Worm (Caenorhabditis elegans) whole organism, young adult: Measurements from ENCODE around the gene glb-2.

ENCODE experiments used
- C06A6.2 ChIP-seq: fragments of 200-800 bp; sonication (Bioruptor generic); conservative IDR thresholded peaks from 2 replicates; pipeline ENCODE4 v1.3.6; 2022; ENCODE audit warnings: missing genetic modification characterization, missing compliant biosample characterization
- T07F8.4 ChIP-seq: sonication (generic microtip); optimal IDR thresholded peaks from 2 replicates; lab custom pipeline; 2016; ENCODE audit warnings: mild to moderate bottlenecking, missing genetic modification characterization, moderate library complexity, missing compliant biosample characterization
- Y79H2A.3 ChIP-seq: fragments of 200-800 bp; sonication (Bioruptor generic); conservative IDR thresholded peaks from 2 replicates; pipeline ENCODE4 v1.3.6; 2022; ENCODE audit warnings: missing genetic modification reagents, missing genetic modification characterization, missing compliant biosample characterization
- ama-1 ChIP-seq, 3 experiments: fragments of 150-350 bp in 1 of 3; sonication (generic microtip) in 2 of 3; optimal IDR thresholded peaks; 2 replicates each; lab custom pipeline; 2014 to 2018; ENCODE audit warnings: missing biosample characterization in 2 of 3, missing genetic modification characterization in 2 of 3, missing genetic modification reagents in 2 of 3
- hsf-1 ChIP-seq: fragments of 200-800 bp; sonication (Bioruptor generic); IDR thresholded peaks from 2 replicates; pipeline ENCODE4 v1.3.6; 2022; ENCODE audit warnings: missing genetic modification reagents, missing genetic modification characterization, missing compliant biosample characterization
- nfya-1 ChIP-seq: sonication (generic microtip); optimal IDR thresholded peaks from 2 replicates; lab custom pipeline; 2017; ENCODE audit warnings: antibody characterized with exemption, missing compliant biosample characterization, missing genetic modification characterization, borderline replicate concordance; ENCODE audit not compliant: insufficient read depth
- nfyb-1 ChIP-seq: fragments of 200-800 bp; sonication (Bioruptor generic); IDR thresholded peaks from 2 replicates; pipeline ENCODE4 v1.3.6; 2022; ENCODE audit warnings: missing genetic modification reagents, missing genetic modification characterization, missing compliant biosample characterization
- snpc-1.1 ChIP-seq: sonication (generic microtip); optimal IDR thresholded peaks from 2 replicates; lab custom pipeline; 2017; ENCODE audit warnings: missing genetic modification characterization, mild to moderate bottlenecking, missing compliant biosample characterization, antibody characterized with exemption, moderate library complexity, missing genotype, missing genetic modification reagents; ENCODE audit not compliant: insufficient read depth
- snpc-4 ChIP-seq, 5 experiments: fragments of 150-350 bp in 1 of 5; sonication (generic microtip) in 4 of 5; optimal IDR thresholded peaks; 2 replicates each; lab custom pipeline; 2014 to 2018; ENCODE audit warnings: missing genetic modification characterization in 5 of 5, missing biosample characterization in 3 of 5, antibody characterized with exemption in 2 of 5, mild to moderate bottlenecking in 2 of 5, missing compliant biosample characterization in 2 of 5, missing genotype in 2 of 5, moderate library complexity in 2 of 5, missing genetic modification reagents in 1 of 5
- unc-62 ChIP-seq: fragments of 150-350 bp; optimal IDR thresholded peaks from 2 replicates; lab custom pipeline; 2014; ENCODE audit warnings: missing biosample characterization, missing genetic modification reagents, missing genetic modification characterization
- ztf-25 ChIP-seq: fragments of 200-800 bp; sonication (Bioruptor generic); IDR thresholded peaks from 2 replicates; pipeline ENCODE4 v1.3.6; 2022; ENCODE audit warnings: missing genetic modification reagents, missing genetic modification characterization, missing compliant biosample characterization

DNA sequence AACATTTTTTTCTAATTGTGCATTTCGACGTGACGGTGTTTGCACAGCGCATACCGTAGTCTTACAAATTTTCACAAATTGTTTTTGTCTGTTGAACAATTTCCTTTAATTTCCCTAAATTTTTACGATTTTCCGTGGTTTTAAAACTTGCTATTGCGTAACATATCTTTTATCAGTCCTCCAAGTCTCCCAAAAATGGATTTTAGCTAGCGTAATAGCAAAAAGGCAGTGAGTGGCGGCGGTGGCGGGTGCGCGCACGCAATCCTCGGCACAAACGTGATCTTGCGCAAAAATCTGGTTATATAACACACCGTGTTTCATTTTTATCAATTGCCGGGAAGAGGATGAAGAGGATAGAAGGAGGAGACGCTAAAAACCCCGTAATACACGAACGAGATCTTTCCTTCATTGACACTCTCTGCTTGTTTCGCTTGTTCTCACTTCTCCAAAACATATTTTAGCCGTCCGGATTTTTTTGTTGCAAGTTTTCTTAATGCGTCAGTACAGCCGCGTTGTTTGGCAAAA is 26.7 kb downstream of the glb-2 start:
- TF ChIP-seq nfyb-1 (GFP tag; lab: Robert Waterston, UW) = no peak
- TF ChIP-seq snpc-4 (GFP tag; optimal IDR thresholded peaks at IDR 0.05; lab: Kevin White, UChicago) = no peak
- no peak for TF ChIP-seq snpc-4 (tag; optimal IDR thresholded peaks at IDR 0.05; lab: Kevin White, UChicago)
- TF ChIP-seq unc-62 = no peak
- no peak for TF ChIP-seq ama-1 (optimal IDR thresholded peaks at IDR 0.05; lab: Kevin White, UChicago)
- TF ChIP-seq ama-1 (GFP tag; optimal IDR thresholded peaks at IDR 0.05; lab: Kevin White, UChicago) = no peak
- no peak for TF ChIP-seq C06A6.2
- no peak for TF ChIP-seq snpc-1.1 (tag; lab: Kevin White, UChicago)
- TF ChIP-seq ztf-25 (GFP tag; lab: Robert Waterston, UW) = no peak
- TF ChIP-seq hsf-1 (GFP tag; lab: Robert Waterston, UW) = no peak
- no peak for TF ChIP-seq nfya-1
- TF ChIP-seq T07F8.4 (tag; lab: Kevin White, UChicago) = no peak
- no peak for TF ChIP-seq Y79H2A.3 (GFP tag; lab: Robert Waterston, UW)
